Worm (Caenorhabditis elegans) whole organism, L2 larva: ENCODE results near the gene T28A11.19.

ENCODE experiments used
- blmp-1 ChIP-seq: sonication (generic microtip); optimal IDR thresholded peaks from 2 replicates; lab custom pipeline; 2017; ENCODE audit warnings: missing genetic modification characterization, mild to moderate bottlenecking, missing compliant biosample characterization, antibody characterized with exemption, moderate library complexity; ENCODE audit not compliant: insufficient read depth
- fos-1 ChIP-seq: fragments of 150-350 bp; optimal IDR thresholded peaks from 2 replicates; lab custom pipeline; 2014; ENCODE audit warnings: missing biosample characterization, missing genetic modification characterization
- nhr-11 ChIP-seq: fragments of 150-350 bp; optimal IDR thresholded peaks from 2 replicates; lab custom pipeline; 2014; ENCODE audit warnings: missing biosample characterization, missing genetic modification characterization
- nhr-6 ChIP-seq: fragments of 150-350 bp; optimal IDR thresholded peaks from 2 replicates; lab custom pipeline; 2014; ENCODE audit warnings: missing biosample characterization, missing genetic modification characterization
- snpc-4 ChIP-seq: fragments of 150-350 bp; optimal IDR thresholded peaks from 2 replicates; lab custom pipeline; 2014; ENCODE audit warnings: missing biosample characterization, missing genetic modification characterization
- unc-62 ChIP-seq: fragments of 150-350 bp; optimal IDR thresholded peaks from 2 replicates; lab custom pipeline; 2014; ENCODE audit warnings: missing biosample characterization, missing genetic modification reagents, missing genetic modification characterization
- ztf-11 ChIP-seq: sonication (generic microtip); optimal IDR thresholded peaks from 2 replicates; lab custom pipeline; 2017; ENCODE audit warnings: missing biosample characterization, missing genetic modification characterization

DNA sequence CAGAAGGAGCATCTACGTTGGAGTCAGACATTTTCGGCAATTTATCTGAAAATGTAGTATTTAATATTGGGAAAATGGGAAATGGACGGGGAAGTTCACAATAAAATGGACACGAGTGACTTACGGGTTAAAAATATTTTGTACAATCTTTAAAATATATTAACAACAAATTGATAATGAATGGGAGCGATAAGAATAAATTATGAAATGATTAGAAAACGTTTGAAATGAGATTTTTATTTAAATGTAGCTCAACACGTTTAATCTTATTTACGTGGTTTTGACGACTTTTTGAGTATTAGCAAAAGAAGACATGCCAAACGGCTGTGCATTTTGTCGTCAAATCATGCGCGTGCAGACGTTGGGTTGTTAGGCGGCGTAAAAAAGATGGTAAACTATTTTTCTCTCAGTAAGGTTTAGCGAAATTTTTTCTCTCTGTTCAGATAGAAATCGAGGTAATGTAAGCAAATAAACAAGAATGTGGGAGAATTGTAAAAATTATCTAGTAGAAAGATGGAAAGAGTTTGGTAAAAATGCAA lies 8.9 kb upstream of the T28A11.19 start, which contains the start of gene fbxa-64:
- TF ChIP-seq ztf-11 (tag; lab: Kevin White, UChicago) (no peak), snpc-4 (tag; lab: Kevin White, UChicago) (no peak), fos-1 (no peak), nhr-11 (no peak), unc-62 (GFP tag; lab: Kevin White, UChicago) (no peak), blmp-1 (no peak), nhr-6 (no peak)
